Fruit fly (Drosophila melanogaster): ENCODE data around the gene Scox.

Gene Scox

DNA sequence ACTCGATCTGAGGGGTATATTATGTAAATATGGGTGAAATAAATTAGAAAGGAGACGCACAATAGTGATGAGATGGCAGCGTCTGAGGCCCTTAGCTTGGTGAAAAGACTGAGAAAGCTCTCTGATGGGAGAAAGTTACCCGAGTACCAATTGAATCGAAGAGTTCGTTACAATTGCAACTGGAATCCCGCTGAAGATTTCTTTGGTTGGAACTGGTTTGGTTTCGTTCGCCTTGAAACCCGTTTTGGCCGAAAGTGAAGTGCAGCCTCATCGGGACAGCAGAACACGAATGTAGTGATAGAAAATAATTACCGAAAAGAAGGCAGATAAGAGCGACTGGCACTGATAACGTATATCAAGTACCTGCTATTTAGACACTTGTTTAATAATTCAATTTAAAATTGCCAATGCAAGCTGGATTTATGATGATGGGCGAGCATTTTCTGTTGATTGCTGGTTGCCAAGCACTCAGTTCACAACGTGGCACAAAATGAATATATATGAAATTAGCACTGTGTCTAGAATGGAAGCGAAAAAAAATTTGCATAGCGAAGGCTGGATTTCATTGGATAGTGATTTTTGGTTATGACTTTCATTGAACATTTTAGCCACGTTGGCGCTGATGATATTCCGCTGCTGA is 27.7 kb upstream of the Scox start:
- TF ChIP-seq esn (GFP tag; optimal IDR thresholded peaks at IDR 0.05) (no peak), Blimp-1 (GFP tag; optimal IDR thresholded peaks at IDR 0.05) (peak; percentile 94), Eip78C (GFP tag) (peak; percentile 58)

DNA sequence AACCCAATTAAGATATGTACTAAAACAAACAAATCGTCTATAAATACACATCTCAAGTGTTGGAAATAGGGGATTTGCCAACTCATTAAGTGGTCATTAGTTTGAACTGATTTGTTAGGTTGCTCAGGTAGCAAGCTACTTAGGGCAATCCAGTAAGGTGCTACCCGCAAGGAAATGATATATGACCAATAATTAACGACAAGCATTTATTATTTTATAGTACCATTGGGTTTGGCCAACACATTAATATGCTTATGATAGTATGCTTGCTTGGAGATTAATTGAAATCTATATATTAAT is 27.1 kb upstream of the Scox start:
- TF ChIP-seq fd85E (GFP tag; optimal IDR thresholded peaks at IDR 0.05) (no peak), CG31627 (GFP tag; optimal IDR thresholded peaks at IDR 0.05) (no peak), Sox15 (GFP tag; optimal IDR thresholded peaks at IDR 0.05) (no peak), CG11762 (GFP tag; optimal IDR thresholded peaks at IDR 0.05; ENCODE audit: insufficient read depth) (no peak), fkh (GFP tag; optimal IDR thresholded peaks at IDR 0.05) (peak; percentile 27)

DNA sequence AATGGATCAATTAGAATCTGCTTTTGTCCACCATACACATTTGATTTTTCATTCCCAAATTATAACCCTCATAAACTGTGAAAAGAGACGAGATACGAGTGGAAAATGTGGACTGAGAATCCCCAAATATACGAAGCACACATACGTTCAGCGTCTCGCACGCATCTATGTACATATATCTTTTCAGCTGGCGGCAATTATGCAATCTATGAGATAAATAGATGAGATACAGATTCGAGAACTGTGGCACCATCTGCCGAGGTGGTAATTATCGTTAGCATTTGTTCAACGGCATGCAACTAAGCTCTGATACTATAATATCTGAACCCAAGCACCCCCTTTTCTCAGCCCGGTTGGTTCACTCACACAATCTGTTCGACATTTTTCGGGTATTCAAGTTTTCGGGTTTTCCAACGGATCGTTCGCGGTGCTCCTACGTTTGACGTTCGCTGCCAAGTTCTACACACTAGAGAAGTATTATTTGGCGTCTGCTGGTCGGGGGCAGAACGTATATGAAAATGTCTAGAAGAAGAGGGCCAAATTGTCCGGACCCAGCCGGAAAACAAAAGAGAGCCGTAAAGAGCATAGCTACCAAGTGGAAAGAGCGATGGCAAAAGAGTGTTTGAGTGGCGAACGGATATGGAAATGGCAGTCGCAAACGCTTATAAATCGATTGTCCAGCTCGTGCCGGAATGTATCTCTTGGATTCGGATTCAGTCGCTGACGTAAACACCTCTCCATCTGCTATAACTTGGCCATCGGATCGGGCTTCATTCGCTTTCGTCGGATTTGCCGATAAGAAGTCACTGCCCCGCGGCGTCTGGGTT is 26.5 kb upstream of the Scox start:
- no peak for TF ChIP-seq svp (GFP tag)
- TF ChIP-seq Sox15 (GFP tag; optimal IDR thresholded peaks at IDR 0.05) = no peak
- no peak for TF ChIP-seq Blimp-1 (GFP tag; optimal IDR thresholded peaks at IDR 0.05)
- no peak for TF ChIP-seq salr (GFP tag; optimal IDR thresholded peaks at IDR 0.05)
- TF ChIP-seq CG3032 (tag; optimal IDR thresholded peaks at IDR 0.05) = no peak
- TF ChIP-seq esn (GFP tag; optimal IDR thresholded peaks at IDR 0.05) = no peak
- TF ChIP-seq spab (GFP tag; optimal IDR thresholded peaks at IDR 0.05) = no peak
- TF ChIP-seq CG6163 (GFP tag; IDR thresholded peaks at IDR 0.05) = no peak
- TF ChIP-seq CG32006 (GFP tag; optimal IDR thresholded peaks at IDR 0.05) = no peak
- no peak for TF ChIP-seq CG8319 (GFP tag; optimal IDR thresholded peaks at IDR 0.05)

- TF ChIP-seq Sox14 (GFP tag; optimal IDR thresholded peaks at IDR 0.05) = no peak
- no peak for TF ChIP-seq dac (GFP tag; optimal IDR thresholded peaks at IDR 0.05)
- TF ChIP-seq Ets96B (tag; optimal IDR thresholded peaks at IDR 0.05) = no peak
- no peak for TF ChIP-seq OdsH (GFP tag; optimal IDR thresholded peaks at IDR 0.05)
- no peak for TF ChIP-seq CG6276 (GFP tag; optimal IDR thresholded peaks at IDR 0.05)
- TF ChIP-seq Smox (GFP tag; optimal IDR thresholded peaks at IDR 0.05) = no peak
- no peak for TF ChIP-seq Hr39 (GFP tag; optimal IDR thresholded peaks at IDR 0.05)
Observed at dm6 chr2L:4982098-4982646, 13.4 kb upstream of the Scox start.

DNA sequence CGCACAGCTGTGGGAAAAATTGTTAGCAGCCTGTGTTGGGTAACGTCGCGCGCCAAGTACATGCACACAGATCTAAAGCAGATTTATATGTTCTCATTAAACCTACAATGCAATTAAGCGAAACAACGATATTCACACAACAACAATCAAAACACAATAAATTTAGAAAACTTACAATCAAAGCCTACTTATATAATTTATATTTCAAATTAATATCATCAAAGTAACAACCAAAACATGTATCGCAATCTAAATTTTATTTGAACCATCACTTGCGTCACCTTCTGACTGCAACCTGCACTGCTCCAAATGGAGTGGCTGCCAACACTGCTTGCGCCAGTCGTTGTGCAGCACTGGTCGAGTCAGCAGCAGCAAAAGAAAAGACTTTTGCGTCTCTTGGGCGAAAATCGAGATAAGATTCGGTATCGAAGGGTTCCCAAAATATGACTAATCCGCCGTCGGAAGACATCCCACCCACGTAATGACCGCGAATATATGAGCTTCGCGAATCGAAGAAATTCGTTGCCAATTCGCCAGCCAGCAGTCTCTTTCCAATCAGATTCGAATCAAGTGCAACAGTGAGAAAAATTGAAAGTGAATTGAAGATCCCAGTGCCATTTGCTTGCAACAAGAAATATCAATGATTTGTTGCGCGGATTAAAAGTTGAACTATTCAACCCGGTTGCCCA is 12.7 kb upstream of the Scox start, which contains the start of the genes CG8892 and CG34126:
CG8892 (minus strand) TSS at position 315 of the 689 bp plus-strand sequence.
CG34126 (plus strand) TSS at position 337 of the 689 bp plus-strand sequence.
- TF ChIP-seq CG3919 (GFP tag; optimal IDR thresholded peaks at IDR 0.05) = peak; percentile 98
- TF ChIP-seq OdsH (GFP tag; optimal IDR thresholded peaks at IDR 0.05) = peak; percentile 99
- peak; percentile 96 for TF ChIP-seq achi (GFP tag; optimal IDR thresholded peaks at IDR 0.05)
- TF ChIP-seq Eip75B (GFP tag; optimal IDR thresholded peaks at IDR 0.05) = peak; percentile 96
- peak; percentile 95 for TF ChIP-seq Met (GFP tag; optimal IDR thresholded peaks at IDR 0.05)
- TF ChIP-seq Hr39 (GFP tag; optimal IDR thresholded peaks at IDR 0.05) = peak; percentile 98
- TF ChIP-seq vri (GFP tag; optimal IDR thresholded peaks at IDR 0.05) = peak; percentile 95
- TF ChIP-seq svp (GFP tag) = peak; percentile 97
- peak; percentile 89 for TF ChIP-seq dsx (GFP tag; optimal IDR thresholded peaks at IDR 0.05; ENCODE audit: poor library complexity, severe bottlenecking)
- peak; percentile 90 for TF ChIP-seq fd85E (GFP tag; optimal IDR thresholded peaks at IDR 0.05)
- TF ChIP-seq lz (GFP tag; optimal IDR thresholded peaks at IDR 0.05) = peak; percentile 98
- TF ChIP-seq Smox (GFP tag; optimal IDR thresholded peaks at IDR 0.05) = peak; percentile 96
- peak; percentile 96 for TF ChIP-seq Hr4 (GFP tag; optimal IDR thresholded peaks at IDR 0.05)
- peak; percentile 98 for TF ChIP-seq esn (GFP tag; optimal IDR thresholded peaks at IDR 0.05)
- peak; percentile 95 for TF ChIP-seq CG10669 (GFP tag; optimal IDR thresholded peaks at IDR 0.05)
- TF ChIP-seq CG11902 (GFP tag; optimal IDR thresholded peaks at IDR 0.05) = peak; percentile 98
- TF ChIP-seq Eip93F (GFP tag; optimal IDR thresholded peaks at IDR 0.05) = peak; percentile 87
- TF ChIP-seq dac (GFP tag; optimal IDR thresholded peaks at IDR 0.05) = peak; percentile 96
- TF ChIP-seq topi (GFP tag; optimal IDR thresholded peaks at IDR 0.05) = peak; percentile 97
- peak; percentile 98 for TF ChIP-seq acj6 (GFP tag; optimal IDR thresholded peaks at IDR 0.05)
- peak; percentile 94 for TF ChIP-seq CG34406 (GFP tag; optimal IDR thresholded peaks at IDR 0.05)
- TF ChIP-seq CG11762 (GFP tag; optimal IDR thresholded peaks at IDR 0.05; ENCODE audit: insufficient read depth) = peak; percentile 95
- TF ChIP-seq CG6792 (GFP tag; optimal IDR thresholded peaks at IDR 0.05) = peak; percentile 95
- TF ChIP-seq Lpt (GFP tag; optimal IDR thresholded peaks at IDR 0.05) = peak; percentile 90
- TF ChIP-seq Ets96B (tag; optimal IDR thresholded peaks at IDR 0.05) = peak; percentile 92
- TF ChIP-seq CG11294 (GFP tag; IDR thresholded peaks at IDR 0.05) = peak; percentile 88
- TF ChIP-seq Sox15 (GFP tag; optimal IDR thresholded peaks at IDR 0.05) = peak; percentile 98
- peak; percentile 93 for TF ChIP-seq CG6163 (GFP tag; IDR thresholded peaks at IDR 0.05)

All from whole organism, prepupa.